Fruit fly (Drosophila melanogaster) whole organism, embryonic: ENCODE results near the gene CG14866.

Experiments
- Dip3 ChIP-seq: fragments of 200-800 bp; sonication (Bioruptor generic); optimal IDR thresholded peaks from 3 replicates; lab custom pipeline; 2016; ENCODE audit warnings: missing biosample characterization, missing genetic modification characterization
- E2f1 ChIP-seq: fragments of 200-800 bp; sonication (Bioruptor generic); IDR thresholded peaks from 2 replicates; pipeline ENCODE4 v1.3.6; 2022; ENCODE audit warnings: missing biosample characterization, missing genetic modification characterization
- Xbp1 ChIP-seq: fragments of 200-800 bp; sonication (Bioruptor generic); optimal IDR thresholded peaks from 3 replicates; lab custom pipeline; 2016; ENCODE audit warnings: missing biosample characterization, mild to moderate bottlenecking, missing genetic modification characterization

dm6 chr3R:15361490-15361889 is 45.2 kb downstream of the CG14866 start, which contains the start of the genes Cog2 and Trax:
- TF ChIP-seq Dip3 = no peak
- no peak for TF ChIP-seq E2f1
- TF ChIP-seq Xbp1 (GFP tag; lab: Kevin White, UChicago) = no peak
